Fruit fly (Drosophila melanogaster) whole organism, embryonic: ENCODE results near the gene CG9550.

ENCODE experiments used
- Abd-B ChIP-seq: fragments of 200-800 bp; sonication (Bioruptor generic); optimal IDR thresholded peaks from 2 replicates; lab custom pipeline; 2018; ENCODE audit warnings: missing biosample characterization, mild to moderate bottlenecking, missing genetic modification characterization, moderate library complexity
- CG14441 ChIP-seq: fragments of 200-800 bp; sonication (Bioruptor generic); IDR thresholded peaks from 2 replicates; pipeline ENCODE4 v1.3.6; 2022; ENCODE audit warnings: missing biosample characterization, missing genetic modification characterization
- CG17359 ChIP-seq: fragments of 200-800 bp; sonication (Bioruptor generic); optimal IDR thresholded peaks from 3 replicates; lab custom pipeline; 2018; ENCODE audit warnings: missing biosample characterization, mild to moderate bottlenecking, missing genetic modification characterization, moderate library complexity
- CG17612 ChIP-seq: fragments of 200-800 bp; sonication (Bioruptor generic); IDR thresholded peaks from 2 replicates; pipeline ENCODE4 v1.3.6; 2022; ENCODE audit warnings: missing biosample characterization, missing genetic modification characterization
- CG2712 ChIP-seq: fragments of 200-800 bp; optimal IDR thresholded peaks from 3 replicates; lab custom pipeline; 2019; ENCODE audit warnings: missing biosample characterization, mild to moderate bottlenecking, missing genetic modification characterization, moderate library complexity
- CG30020 ChIP-seq: fragments of 200-800 bp; optimal IDR thresholded peaks from 2 replicates; lab custom pipeline; 2019; ENCODE audit warnings: missing biosample characterization, mild to moderate bottlenecking, missing genetic modification characterization, moderate library complexity
- CG30403 ChIP-seq: fragments of 200-800 bp; sonication (Bioruptor generic); optimal IDR thresholded peaks from 3 replicates; lab custom pipeline; 2016; ENCODE audit warnings: missing biosample characterization, missing genetic modification characterization
- CG32772 ChIP-seq: fragments of 200-800 bp; sonication (Bioruptor generic); IDR thresholded peaks from 2 replicates; pipeline ENCODE4 v1.3.6; 2022; ENCODE audit warnings: missing biosample characterization, missing genetic modification characterization
- CG3407 ChIP-seq: fragments of 200-800 bp; sonication (Bioruptor generic); optimal IDR thresholded peaks from 2 replicates; lab custom pipeline; 2018; ENCODE audit warnings: missing biosample characterization, mild to moderate bottlenecking, missing genetic modification characterization
- CG3847 ChIP-seq: fragments of 200-800 bp; sonication (Bioruptor generic); IDR thresholded peaks from 2 replicates; pipeline ENCODE4 v1.3.6; 2022; ENCODE audit warnings: missing biosample characterization, missing genetic modification characterization
- CG4617 ChIP-seq: fragments of 200-800 bp; sonication (Bioruptor generic); optimal IDR thresholded peaks from 3 replicates; lab custom pipeline; 2016; ENCODE audit warnings: missing biosample characterization, missing genetic modification characterization, borderline replicate concordance
- CG4820 ChIP-seq: fragments of 200-800 bp; sonication (Bioruptor generic); optimal IDR thresholded peaks from 3 replicates; lab custom pipeline; 2016; ENCODE audit warnings: missing biosample characterization, missing genetic modification characterization
- CG5245 ChIP-seq: fragments of 200-800 bp; sonication (Bioruptor generic); optimal IDR thresholded peaks from 3 replicates; lab custom pipeline; 2016; ENCODE audit warnings: missing biosample characterization, missing genetic modification characterization
- CG6272 ChIP-seq: fragments of 200-800 bp; sonication (Bioruptor generic); IDR thresholded peaks from 2 replicates; pipeline ENCODE4 v1.3.6; 2022; ENCODE audit warnings: missing biosample characterization, missing genetic modification characterization
- CG6654 ChIP-seq: fragments of 200-800 bp; sonication (Bioruptor generic); optimal IDR thresholded peaks from 2 replicates; lab custom pipeline; 2017; ENCODE audit warnings: missing biosample characterization, mild to moderate bottlenecking, missing genetic modification characterization
- CG7556 ChIP-seq: fragments of 200-800 bp; sonication (Bioruptor generic); optimal IDR thresholded peaks from 2 replicates; lab custom pipeline; 2017; ENCODE audit warnings: missing biosample characterization, mild to moderate bottlenecking, missing genetic modification characterization
- CG8089 ChIP-seq: fragments of 200-800 bp; sonication (Bioruptor generic); optimal IDR thresholded peaks from 3 replicates; lab custom pipeline; 2016; ENCODE audit warnings: missing biosample characterization, missing genetic modification characterization
- CG9215 ChIP-seq: fragments of 200-800 bp; sonication (Bioruptor generic); IDR thresholded peaks from 2 replicates; pipeline ENCODE4 v1.3.6; 2022; ENCODE audit warnings: missing biosample characterization, missing genetic modification characterization
- CG9817 ChIP-seq: fragments of 200-800 bp; sonication (Bioruptor generic); optimal IDR thresholded peaks from 2 replicates; lab custom pipeline; 2018; ENCODE audit warnings: missing biosample characterization, mild to moderate bottlenecking, missing genetic modification characterization, moderate library complexity
- CTCF ChIP-seq: fragments of 200-800 bp; sonication (Bioruptor generic); optimal IDR thresholded peaks from 2 replicates; lab custom pipeline; 2017; ENCODE audit warnings: missing biosample characterization, mild to moderate bottlenecking, missing genetic modification characterization, moderate library complexity
- D19B ChIP-seq: fragments of 200-800 bp; sonication (Bioruptor generic); optimal IDR thresholded peaks from 2 replicates; lab custom pipeline; 2017; ENCODE audit warnings: missing biosample characterization, mild to moderate bottlenecking, missing genetic modification characterization
- Dbx ChIP-seq: fragments of 200-800 bp; sonication (Bioruptor generic); IDR thresholded peaks from 3 replicates; pipeline ENCODE4 v1.3.6; 2022; ENCODE audit warnings: missing biosample characterization, missing genetic modification characterization
- Dip2 ChIP-seq: fragments of 200-800 bp; sonication (Bioruptor generic); IDR thresholded peaks from 2 replicates; pipeline ENCODE4 v1.3.6; 2022; ENCODE audit warnings: missing biosample characterization, missing genetic modification characterization
- HLH54F ChIP-seq: fragments of 200-800 bp; sonication (Bioruptor generic); optimal IDR thresholded peaks from 3 replicates; lab custom pipeline; 2016; ENCODE audit warnings: missing biosample characterization, missing genetic modification characterization
- Hmr ChIP-seq: fragments of 200-800 bp; sonication (Bioruptor generic); optimal IDR thresholded peaks from 3 replicates; lab custom pipeline; 2017; ENCODE audit warnings: mild to moderate bottlenecking, missing biosample characterization, missing genetic modification reagents, missing genetic modification characterization
- MBD-R2 ChIP-seq: fragments of 200-800 bp; sonication (Bioruptor generic); IDR thresholded peaks from 2 replicates; pipeline ENCODE4 v1.3.6; 2022; ENCODE audit warnings: missing biosample characterization, missing genetic modification characterization
- MTF-1 ChIP-seq: fragments of 200-800 bp; sonication (Bioruptor generic); optimal IDR thresholded peaks from 2 replicates; lab custom pipeline; 2018; ENCODE audit warnings: missing biosample characterization, mild to moderate bottlenecking, missing genetic modification characterization, borderline replicate concordance
- Myb ChIP-seq: fragments of 200-800 bp; sonication (Bioruptor generic); optimal IDR thresholded peaks from 2 replicates; lab custom pipeline; 2016; ENCODE audit warnings: missing biosample characterization, missing genetic modification characterization
- Nf-YA ChIP-seq: fragments of 200-800 bp; sonication (Bioruptor generic); IDR thresholded peaks from 2 replicates; pipeline ENCODE4 v1.3.6; 2022; ENCODE audit warnings: missing biosample characterization, missing genetic modification characterization
- Taf1 ChIP-seq: fragments of 200-800 bp; sonication (Bioruptor generic); IDR thresholded peaks from 2 replicates; pipeline ENCODE4 v1.3.6; 2022; ENCODE audit warnings: missing biosample characterization, missing genetic modification characterization
- Trl ChIP-seq, 3 experiments: fragments of >200 bp in 2 of 3; fragments of 200-800 bp in 1 of 3; sonication (Bioruptor generic) in 1 of 3; optimal IDR thresholded peaks; 2 replicates in 1 of 3; 3 replicates in 2 of 3; lab custom pipeline; 2016 to 2017; ENCODE audit warnings: missing biosample characterization in 1 of 3, missing genetic modification characterization in 1 of 3
- YL-1 ChIP-seq: fragments of 200-800 bp; sonication (Bioruptor generic); optimal IDR thresholded peaks from 3 replicates; lab custom pipeline; 2017; ENCODE audit warnings: missing biosample characterization, mild to moderate bottlenecking, missing genetic modification characterization
- cato ChIP-seq: fragments of 200-800 bp; sonication (Bioruptor generic); optimal IDR thresholded peaks from 2 replicates; lab custom pipeline; 2016; ENCODE audit warnings: missing biosample characterization, missing genetic modification characterization, borderline replicate concordance
- chm ChIP-seq: fragments of 200-800 bp; sonication (Bioruptor generic); IDR thresholded peaks from 2 replicates; pipeline ENCODE4 v1.3.6; 2022; ENCODE audit warnings: missing biosample characterization, missing genetic modification characterization
- dmrt99B ChIP-seq: fragments of 200-800 bp; sonication (Bioruptor generic); optimal IDR thresholded peaks from 2 replicates; lab custom pipeline; 2018; ENCODE audit warnings: missing biosample characterization, mild to moderate bottlenecking, missing genetic modification characterization, moderate library complexity
- gem ChIP-seq: fragments of 200-800 bp; sonication (Bioruptor generic); optimal IDR thresholded peaks from 2 replicates; lab custom pipeline; 2019; ENCODE audit warnings: missing biosample characterization, mild to moderate bottlenecking, missing genetic modification characterization, moderate library complexity
- inv ChIP-seq: fragments of 200-800 bp; sonication (Bioruptor generic); IDR thresholded peaks from 2 replicates; pipeline ENCODE4 v1.3.6; 2022; ENCODE audit warnings: missing biosample characterization, missing genetic modification characterization; ENCODE audit not compliant: partially characterized antibody
- lab ChIP-seq: fragments of 200-800 bp; sonication (Bioruptor generic); optimal IDR thresholded peaks from 3 replicates; lab custom pipeline; 2017; ENCODE audit warnings: missing biosample characterization, missing genetic modification characterization, mild to moderate bottlenecking, moderate library complexity, missing genetic modification reagents
- nerfin-1 ChIP-seq: fragments of 200-800 bp; sonication (Bioruptor generic); optimal IDR thresholded peaks from 3 replicates; lab custom pipeline; 2019; ENCODE audit warnings: missing biosample characterization, mild to moderate bottlenecking, missing genetic modification characterization, moderate library complexity
- phol ChIP-seq: fragments of 200-800 bp; sonication (Bioruptor generic); optimal IDR thresholded peaks from 3 replicates; lab custom pipeline; 2018; ENCODE audit warnings: missing biosample characterization, mild to moderate bottlenecking, missing genetic modification characterization, moderate library complexity
- rib ChIP-seq: fragments of 200-800 bp; sonication (Bioruptor generic); IDR thresholded peaks from 2 replicates; pipeline ENCODE4 v1.3.6; 2022; ENCODE audit warnings: missing biosample characterization, missing genetic modification characterization
- schlank ChIP-seq: fragments of 200-800 bp; sonication (Bioruptor generic); optimal IDR thresholded peaks from 2 replicates; lab custom pipeline; 2018; ENCODE audit warnings: missing biosample characterization, mild to moderate bottlenecking, missing genetic modification characterization
- scrt ChIP-seq: fragments of 200-800 bp; sonication (Bioruptor generic); optimal IDR thresholded peaks from 2 replicates; lab custom pipeline; 2018; ENCODE audit warnings: missing biosample characterization, mild to moderate bottlenecking, missing genetic modification characterization, moderate library complexity
- sens ChIP-seq: fragments of 200-800 bp; sonication (Bioruptor generic); peaks from one replicate; lab custom pipeline; 2016; ENCODE audit warnings: missing biosample characterization, missing genetic modification characterization
- sna ChIP-seq: fragments of 200-800 bp; sonication (Bioruptor generic); IDR thresholded peaks from 2 replicates; pipeline ENCODE4 v1.3.6; 2022; ENCODE audit warnings: missing biosample characterization, missing genetic modification characterization; ENCODE audit not compliant: partially characterized antibody
- tap ChIP-seq: fragments of 200-800 bp; optimal IDR thresholded peaks from 3 replicates; lab custom pipeline; 2019; ENCODE audit warnings: missing biosample characterization, mild to moderate bottlenecking, missing genetic modification characterization, moderate library complexity
- toy ChIP-seq: fragments of 200-800 bp; sonication (Bioruptor generic); IDR thresholded peaks from 2 replicates; pipeline ENCODE4 v1.3.6; 2022; ENCODE audit warnings: missing biosample characterization, missing genetic modification characterization
- tx ChIP-seq: fragments of 200-800 bp; sonication (Bioruptor generic); optimal IDR thresholded peaks from 2 replicates; lab custom pipeline; 2016; ENCODE audit warnings: missing biosample characterization, missing genetic modification characterization
- unc-4 ChIP-seq: fragments of 200-800 bp; sonication (Bioruptor generic); IDR thresholded peaks from 2 replicates; pipeline ENCODE4 v1.3.6; 2022; ENCODE audit warnings: missing biosample characterization, missing genetic modification characterization; ENCODE audit not compliant: partially characterized antibody
- usp ChIP-seq: fragments of >200 bp; optimal IDR thresholded peaks from 2 replicates; lab custom pipeline; 2017; ENCODE audit warnings: missing biosample characterization, missing genetic modification characterization
- wdn ChIP-seq: fragments of 200-800 bp; sonication (Bioruptor generic); IDR thresholded peaks from 2 replicates; pipeline ENCODE4 v1.3.6; 2022; ENCODE audit warnings: missing biosample characterization, missing genetic modification characterization

The CG9550 gene

DNA sequence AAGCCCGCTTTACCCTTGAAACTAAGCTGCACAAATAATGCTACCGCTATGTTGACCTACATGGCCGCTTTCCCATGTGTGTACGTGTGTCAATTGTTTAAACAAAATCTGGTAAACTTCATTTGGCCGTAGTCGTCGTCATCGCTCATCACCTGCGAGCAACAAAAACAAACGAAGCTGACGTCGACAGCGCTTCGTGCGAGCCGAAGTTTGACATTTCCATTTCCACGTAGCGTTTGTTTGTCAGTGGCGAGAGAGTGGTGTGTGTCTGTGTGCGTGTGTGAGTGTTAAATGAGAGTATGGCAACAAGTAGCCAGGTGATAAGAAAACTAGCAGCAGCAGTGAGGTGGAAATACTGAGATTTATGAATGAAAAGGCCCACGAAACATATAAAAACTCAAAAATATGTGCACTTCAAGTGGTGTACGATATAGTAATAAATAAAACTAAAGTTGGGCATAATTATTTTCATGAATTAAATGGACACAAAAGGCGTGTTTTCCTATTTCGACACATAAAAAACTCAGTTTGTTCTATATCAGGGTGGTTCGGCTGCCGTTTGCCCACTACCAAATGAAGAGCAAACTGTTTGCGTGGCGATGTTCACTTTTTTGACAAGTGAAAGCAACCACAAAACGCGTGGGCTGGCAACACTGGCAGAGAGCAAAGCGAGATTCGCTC, 17.5 kb upstream of the CG9550 start (continued):
- TF ChIP-seq CG4617 (no peak), CG30020 (tag; lab: Kevin White, UChicago) (no peak), CG32772 (GFP tag; lab: Robert Waterston, UW) (no peak), CG14441 (GFP tag; lab: Robert Waterston, UW) (no peak), CG3847 (GFP tag; lab: Robert Waterston, UW) (no peak), Trl (optimal IDR thresholded peaks at IDR 0.05; lab: Kevin White, UChicago) (peak; percentile 55 to 82), Trl (GFP tag; optimal IDR thresholded peaks at IDR 0.05; lab: Kevin White, UChicago) (no peak), schlank (tag; lab: Kevin White, UChicago) (peak; percentile 24), tap (tag; lab: Kevin White, UChicago) (peak; percentile 55), phol (tag; lab: Kevin White, UChicago) (no peak), chm (GFP tag; lab: Robert Waterston, UW) (peak; percentile 61; the same call in 1 of the 2 replicates), Myb (GFP tag; lab: Kevin White, UChicago) (no peak), CG30403 (GFP tag; lab: Kevin White, UChicago) (peak; percentile 18), Hmr (peak; percentile 61), tx (GFP tag; lab: Kevin White, UChicago) (no peak), D19B (no peak), usp (GFP tag; lab: Kevin White, UChicago) (no peak), rib (GFP tag; lab: Robert Waterston, UW) (no peak), Nf-YA (GFP tag; lab: Robert Waterston, UW) (no peak), CG17612 (no peak), CG9215 (GFP tag; lab: Robert Waterston, UW) (peak; percentile 84), MBD-R2 (GFP tag; lab: Robert Waterston, UW) (no peak), Taf1 (GFP tag; lab: Robert Waterston, UW) (no peak), nerfin-1 (peak; percentile 40), CG17359 (tag; lab: Kevin White, UChicago) (peak; percentile 39), CG7556 (GFP tag; lab: Kevin White, UChicago) (peak; percentile 33), scrt (GFP tag; lab: Kevin White, UChicago) (peak; percentile 97), Dip2 (GFP tag; lab: Robert Waterston, UW) (no peak), unc-4 (GFP tag; lab: Robert Waterston, UW) (no peak), inv (GFP tag; lab: Robert Waterston, UW) (no peak), dmrt99B (peak; percentile 29), Dbx (no peak), CG5245 (GFP tag; lab: Kevin White, UChicago) (no peak), CG3407 (GFP tag; lab: Kevin White, UChicago) (no peak), HLH54F (GFP tag; lab: Kevin White, UChicago) (no peak), YL-1 (GFP tag; lab: Kevin White, UChicago) (peak; percentile 78), sna (GFP tag; lab: Robert Waterston, UW) (no peak), CTCF (GFP tag; lab: Kevin White, UChicago) (no peak), CG6654 (GFP tag; lab: Kevin White, UChicago) (no peak), CG8089 (no peak), CG6272 (GFP tag; lab: Robert Waterston, UW) (no peak), CG4820 (GFP tag; lab: Kevin White, UChicago) (no peak), toy (no peak), wdn (GFP tag; lab: Robert Waterston, UW) (no peak), sens (GFP tag; lab: Kevin White, UChicago) (peak; percentile 94), Abd-B (GFP tag; lab: Kevin White, UChicago) (no peak), gem (tag; lab: Kevin White, UChicago) (peak; percentile 35), lab (GFP tag; lab: Kevin White, UChicago) (peak; percentile 80), CG9817 (peak; percentile 18), cato (GFP tag; lab: Kevin White, UChicago) (no peak), CG2712 (tag; lab: Kevin White, UChicago) (peak; percentile 18), MTF-1 (GFP tag; lab: Kevin White, UChicago) (peak; percentile 62)
